Worm (Caenorhabditis elegans) whole organism, L2 larva: Measurements from ENCODE around the gene C17H12.6.

Source experiments
- F13H6.1 ChIP-seq: sonication (generic microtip); optimal IDR thresholded peaks from 2 replicates; lab custom pipeline; 2016; ENCODE audit warnings: missing genetic modification characterization, missing compliant biosample characterization
- aly-2 ChIP-seq: fragments of 150-350 bp; optimal IDR thresholded peaks from 2 replicates; lab custom pipeline; 2014; ENCODE audit warnings: missing biosample characterization, missing genetic modification characterization
- ceh-82 ChIP-seq: fragments of 150-350 bp; optimal IDR thresholded peaks from 2 replicates; lab custom pipeline; 2014; ENCODE audit warnings: missing biosample characterization, missing genetic modification characterization
- elt-3 ChIP-seq: sonication (generic microtip); optimal IDR thresholded peaks from 2 replicates; lab custom pipeline; 2017; ENCODE audit warnings: missing biosample characterization, missing genetic modification characterization
- fos-1 ChIP-seq: fragments of 150-350 bp; optimal IDR thresholded peaks from 2 replicates; lab custom pipeline; 2014; ENCODE audit warnings: missing biosample characterization, missing genetic modification characterization
- lin-11 ChIP-seq: fragments of 150-350 bp; sonication (generic microtip); optimal IDR thresholded peaks from 2 replicates; lab custom pipeline; 2014; ENCODE audit warnings: missing biosample characterization, missing genetic modification characterization, inconsistent platforms, mixed read lengths
- lsy-2 ChIP-seq, 2 experiments: fragments of 150-350 bp in 1 of 2; sonication (generic microtip) in 1 of 2; optimal IDR thresholded peaks; 2 replicates each; lab custom pipeline; 2014 to 2017; ENCODE audit warnings: missing biosample characterization in 2 of 2, missing genetic modification characterization in 2 of 2
- nhr-11 ChIP-seq: fragments of 150-350 bp; optimal IDR thresholded peaks from 2 replicates; lab custom pipeline; 2014; ENCODE audit warnings: missing biosample characterization, missing genetic modification characterization
- nhr-23 ChIP-seq: fragments of 150-350 bp; optimal IDR thresholded peaks from 2 replicates; lab custom pipeline; 2014; ENCODE audit warnings: missing biosample characterization, missing genetic modification reagents, missing genetic modification characterization
- nhr-77 ChIP-seq: fragments of 150-350 bp; optimal IDR thresholded peaks from 2 replicates; lab custom pipeline; 2014; ENCODE audit warnings: missing biosample characterization, missing genetic modification characterization
- sma-3 ChIP-seq: sonication (generic microtip); optimal IDR thresholded peaks from 2 replicates; lab custom pipeline; 2016; ENCODE audit warnings: missing genetic modification reagents, missing genetic modification characterization, missing compliant biosample characterization
- snpc-4 ChIP-seq: fragments of 150-350 bp; optimal IDR thresholded peaks from 2 replicates; lab custom pipeline; 2014; ENCODE audit warnings: missing biosample characterization, missing genetic modification characterization
- unc-62 ChIP-seq: fragments of 150-350 bp; optimal IDR thresholded peaks from 2 replicates; lab custom pipeline; 2014; ENCODE audit warnings: missing biosample characterization, missing genetic modification reagents, missing genetic modification characterization
- zag-1 ChIP-seq: fragments of 150-350 bp; optimal IDR thresholded peaks from 2 replicates; lab custom pipeline; 2014; ENCODE audit warnings: missing biosample characterization, missing genetic modification characterization

ce11 chrIV:6824622-6825021 lies 2.3 kb upstream of the C17H12.6 start, which contains the start of gene H20E11.3:
- TF ChIP-seq aly-2 (no peak), ceh-82 (tag; lab: Kevin White, UChicago) (no peak), nhr-11 (tag; lab: Kevin White, UChicago) (no peak), snpc-4 (no peak), lin-11 (no peak), zag-1 (tag; lab: Kevin White, UChicago) (no peak), F13H6.1 (tag; lab: Kevin White, UChicago) (no peak), unc-62 (GFP tag; lab: Kevin White, UChicago) (no peak), lsy-2 (tag; optimal IDR thresholded peaks at IDR 0.05; lab: Kevin White, UChicago) (no peak), elt-3 (tag; lab: Kevin White, UChicago) (no peak), nhr-77 (no peak), sma-3 (GFP tag; lab: Kevin White, UChicago) (no peak), nhr-23 (tag; lab: Kevin White, UChicago) (no peak), fos-1 (tag; lab: Kevin White, UChicago) (peak; percentile 49)
